Fruit fly (Drosophila melanogaster) whole organism, embryonic: Measurements from ENCODE around the gene Lim3.

Source experiments
- Atf3 ChIP-seq: fragments of 200-800 bp; sonication (Bioruptor generic); optimal IDR thresholded peaks from 3 replicates; lab custom pipeline; 2016; ENCODE audit warnings: missing biosample characterization, missing genetic modification characterization
- BEAF-32 ChIP-seq: fragments of 200-800 bp; sonication (Bioruptor generic); optimal IDR thresholded peaks from 3 replicates; lab custom pipeline; 2017; ENCODE audit warnings: missing biosample characterization, missing genetic modification characterization, mild to moderate bottlenecking, moderate library complexity, missing genetic modification reagents
- BtbVII ChIP-seq: fragments of 200-800 bp; sonication (Bioruptor generic); optimal IDR thresholded peaks from 3 replicates; lab custom pipeline; 2017; ENCODE audit warnings: missing biosample characterization, mild to moderate bottlenecking, missing genetic modification characterization
- CG10979 ChIP-seq: fragments of 200-800 bp; sonication (Bioruptor generic); optimal IDR thresholded peaks from 2 replicates; lab custom pipeline; 2018; ENCODE audit warnings: missing biosample characterization, mild to moderate bottlenecking, missing genetic modification characterization, moderate library complexity
- CG11456 ChIP-seq: fragments of 200-800 bp; sonication (Bioruptor generic); IDR thresholded peaks from 3 replicates; pipeline ENCODE4 v1.3.6; 2022; ENCODE audit warnings: missing biosample characterization, missing genetic modification characterization
- CG11504 ChIP-seq: fragments of 200-800 bp; sonication (Bioruptor generic); optimal IDR thresholded peaks from 3 replicates; lab custom pipeline; 2019; ENCODE audit warnings: missing biosample characterization, mild to moderate bottlenecking, missing genetic modification characterization, moderate library complexity
- CG12071 ChIP-seq: fragments of 200-800 bp; sonication (Bioruptor generic); optimal IDR thresholded peaks from 3 replicates; lab custom pipeline; 2018; ENCODE audit warnings: missing biosample characterization, mild to moderate bottlenecking, missing genetic modification characterization
- CG14860 ChIP-seq: fragments of 200-800 bp; sonication (Bioruptor generic); IDR thresholded peaks from 3 replicates; pipeline ENCODE4 v1.3.6; 2022; ENCODE audit warnings: missing biosample characterization, missing genetic modification characterization; ENCODE audit not compliant: partially characterized antibody
- CG1792 ChIP-seq: fragments of 200-800 bp; sonication (Bioruptor generic); optimal IDR thresholded peaks from 2 replicates; lab custom pipeline; 2016; ENCODE audit warnings: missing biosample characterization, missing genetic modification characterization
- CG31441 ChIP-seq: fragments of 200-800 bp; sonication (Bioruptor generic); IDR thresholded peaks from 2 replicates; pipeline ENCODE4 v1.3.6; 2022; ENCODE audit warnings: missing biosample characterization, missing genetic modification characterization
- CG3281 ChIP-seq: fragments of 200-800 bp; sonication (Bioruptor generic); optimal IDR thresholded peaks from 3 replicates; lab custom pipeline; 2017; ENCODE audit warnings: missing biosample characterization, mild to moderate bottlenecking, missing genetic modification characterization
- CG34376 ChIP-seq: fragments of 200-800 bp; sonication (Bioruptor generic); optimal IDR thresholded peaks from 2 replicates; lab custom pipeline; 2018; ENCODE audit warnings: missing biosample characterization, mild to moderate bottlenecking, missing genetic modification characterization
- CG3995 ChIP-seq: fragments of 200-800 bp; sonication (Bioruptor generic); optimal IDR thresholded peaks from 3 replicates; lab custom pipeline; 2016; ENCODE audit warnings: missing biosample characterization, missing genetic modification characterization
- CG4282 ChIP-seq: fragments of 200-800 bp; sonication (Bioruptor generic); optimal IDR thresholded peaks from 2 replicates; lab custom pipeline; 2016; ENCODE audit warnings: missing biosample characterization, missing genetic modification characterization
- CG4424 ChIP-seq: fragments of 200-800 bp; sonication (Bioruptor generic); optimal IDR thresholded peaks from 3 replicates; lab custom pipeline; 2016; ENCODE audit warnings: missing biosample characterization, missing genetic modification characterization
- CG4707 ChIP-seq: fragments of 200-800 bp; sonication (Bioruptor generic); optimal IDR thresholded peaks from 2 replicates; lab custom pipeline; 2018; ENCODE audit warnings: missing biosample characterization, mild to moderate bottlenecking, missing genetic modification characterization, moderate library complexity
- CG6683 ChIP-seq: fragments of 200-800 bp; sonication (Bioruptor generic); optimal IDR thresholded peaks from 2 replicates; lab custom pipeline; 2017; ENCODE audit warnings: missing biosample characterization, mild to moderate bottlenecking, missing genetic modification characterization, missing genetic modification reagents
- CG6765 ChIP-seq: fragments of 200-800 bp; sonication (Bioruptor generic); optimal IDR thresholded peaks from 3 replicates; lab custom pipeline; 2017; ENCODE audit warnings: missing biosample characterization, mild to moderate bottlenecking, missing genetic modification characterization
- CG6813 ChIP-seq: fragments of 200-800 bp; sonication (Bioruptor generic); optimal IDR thresholded peaks from 2 replicates; lab custom pipeline; 2017; ENCODE audit warnings: missing biosample characterization, missing genetic modification characterization, mild to moderate bottlenecking, moderate library complexity, missing genetic modification reagents
- CG7357 ChIP-seq: fragments of 200-800 bp; sonication (Bioruptor generic); IDR thresholded peaks from 3 replicates; pipeline ENCODE4 v1.3.6; 2022; ENCODE audit warnings: missing biosample characterization, missing genetic modification characterization
- CG8089 ChIP-seq: fragments of 200-800 bp; sonication (Bioruptor generic); optimal IDR thresholded peaks from 3 replicates; lab custom pipeline; 2016; ENCODE audit warnings: missing biosample characterization, missing genetic modification characterization
- CG8388 ChIP-seq: fragments of 200-800 bp; sonication (Bioruptor generic); optimal IDR thresholded peaks from 2 replicates; lab custom pipeline; 2019; ENCODE audit warnings: missing biosample characterization, mild to moderate bottlenecking, missing genetic modification characterization, moderate library complexity
- CG9817 ChIP-seq: fragments of 200-800 bp; sonication (Bioruptor generic); optimal IDR thresholded peaks from 2 replicates; lab custom pipeline; 2018; ENCODE audit warnings: missing biosample characterization, mild to moderate bottlenecking, missing genetic modification characterization, moderate library complexity
- CHES-1-like ChIP-seq: fragments of 200-800 bp; sonication (Bioruptor generic); optimal IDR thresholded peaks from 2 replicates; lab custom pipeline; 2016; ENCODE audit warnings: missing biosample characterization, missing genetic modification characterization
- D19B ChIP-seq: fragments of 200-800 bp; sonication (Bioruptor generic); optimal IDR thresholded peaks from 2 replicates; lab custom pipeline; 2017; ENCODE audit warnings: missing biosample characterization, mild to moderate bottlenecking, missing genetic modification characterization
- Eip74EF ChIP-seq, 2 experiments: fragments of 200-800 bp in 1 of 2; fragments of >200 bp in 1 of 2; sonication (Bioruptor generic) in 1 of 2; optimal IDR thresholded peaks; 2 replicates each; lab custom pipeline; 2017 to 2019; ENCODE audit warnings: missing biosample characterization in 2 of 2, missing genetic modification characterization in 2 of 2, mild to moderate bottlenecking in 1 of 2, moderate library complexity in 1 of 2
- Hey ChIP-seq: fragments of 200-800 bp; sonication (Bioruptor generic); optimal IDR thresholded peaks from 3 replicates; lab custom pipeline; 2018; ENCODE audit warnings: missing biosample characterization, mild to moderate bottlenecking, missing genetic modification characterization
- HmgZ ChIP-seq: fragments of 200-800 bp; sonication (Bioruptor generic); optimal IDR thresholded peaks from 2 replicates; lab custom pipeline; 2018; ENCODE audit warnings: missing biosample characterization, mild to moderate bottlenecking, missing genetic modification characterization
- NC2β ChIP-seq: fragments of 200-800 bp; sonication (Bioruptor generic); optimal IDR thresholded peaks from 2 replicates; lab custom pipeline; 2016; ENCODE audit warnings: missing biosample characterization, missing genetic modification characterization
- Stat92E ChIP-seq, 3 experiments: fragments of >200 bp in 2 of 3; fragments of 200-800 bp in 1 of 3; sonication (Bioruptor generic) in 1 of 3; optimal IDR thresholded peaks; 2 replicates each; lab custom pipeline; 2017 to 2019; ENCODE audit warnings: missing biosample characterization in 3 of 3, missing genetic modification characterization in 3 of 3, mild to moderate bottlenecking in 1 of 3, moderate library complexity in 1 of 3
- ase ChIP-seq: fragments of 200-800 bp; sonication (Bioruptor generic); IDR thresholded peaks from 3 replicates; pipeline ENCODE4 v1.3.6; 2022; ENCODE audit warnings: missing biosample characterization, missing genetic modification characterization
- bab2 ChIP-seq: fragments of 200-800 bp; sonication (Bioruptor generic); optimal IDR thresholded peaks from 2 replicates; lab custom pipeline; 2016; ENCODE audit warnings: missing biosample characterization, missing genetic modification characterization
- cg ChIP-seq: fragments of 200-800 bp; sonication (Bioruptor generic); optimal IDR thresholded peaks from 3 replicates; lab custom pipeline; 2019; ENCODE audit warnings: missing biosample characterization, mild to moderate bottlenecking, missing genetic modification characterization, moderate library complexity
- chinmo ChIP-seq: fragments of 200-800 bp; sonication (Bioruptor generic); IDR thresholded peaks from 4 replicates; pipeline ENCODE4 v1.3.6; 2022; ENCODE audit warnings: missing biosample characterization, missing genetic modification characterization; ENCODE audit not compliant: partially characterized antibody
- chn ChIP-seq: fragments of 200-800 bp; sonication (Bioruptor generic); optimal IDR thresholded peaks from 2 replicates; lab custom pipeline; 2016; ENCODE audit warnings: missing biosample characterization, missing genetic modification characterization
- en ChIP-seq: fragments of 200-800 bp; sonication (Bioruptor generic); optimal IDR thresholded peaks from 2 replicates; lab custom pipeline; 2016; ENCODE audit warnings: missing biosample characterization, missing genetic modification characterization
- esg ChIP-seq: fragments of 200-800 bp; sonication (Bioruptor generic); conservative IDR thresholded peaks from 2 replicates; pipeline ENCODE4 v1.3.6; 2022; ENCODE audit warnings: missing biosample characterization, missing genetic modification characterization
- eyg ChIP-seq: fragments of 200-800 bp; sonication (Bioruptor generic); optimal IDR thresholded peaks from 3 replicates; lab custom pipeline; 2016; ENCODE audit warnings: missing biosample characterization, missing genetic modification characterization
- gcm ChIP-seq: fragments of 200-800 bp; sonication (Bioruptor generic); optimal IDR thresholded peaks from 2 replicates; lab custom pipeline; 2019; ENCODE audit warnings: missing biosample characterization, mild to moderate bottlenecking, missing genetic modification characterization, moderate library complexity
- kah ChIP-seq: fragments of 200-800 bp; sonication (Bioruptor generic); optimal IDR thresholded peaks from 2 replicates; lab custom pipeline; 2018; ENCODE audit warnings: missing biosample characterization, mild to moderate bottlenecking, missing genetic modification characterization
- mld ChIP-seq: fragments of 200-800 bp; sonication (Bioruptor generic); IDR thresholded peaks from 3 replicates; pipeline ENCODE4 v1.3.6; 2022; ENCODE audit warnings: missing biosample characterization, missing genetic modification characterization; ENCODE audit not compliant: partially characterized antibody
- oc ChIP-seq: fragments of 200-800 bp; sonication (Bioruptor generic); optimal IDR thresholded peaks from 2 replicates; lab custom pipeline; 2018; ENCODE audit warnings: missing biosample characterization, mild to moderate bottlenecking, missing genetic modification characterization, moderate library complexity
- phol ChIP-seq: fragments of 200-800 bp; sonication (Bioruptor generic); optimal IDR thresholded peaks from 3 replicates; lab custom pipeline; 2018; ENCODE audit warnings: missing biosample characterization, mild to moderate bottlenecking, missing genetic modification characterization, moderate library complexity
- pnt ChIP-seq: fragments of 200-800 bp; sonication (Bioruptor generic); optimal IDR thresholded peaks from 3 replicates; lab custom pipeline; 2016; ENCODE audit warnings: missing biosample characterization, missing genetic modification characterization
- pum ChIP-seq: fragments of 200-800 bp; sonication (Bioruptor generic); optimal IDR thresholded peaks from 2 replicates; lab custom pipeline; 2016; ENCODE audit warnings: missing biosample characterization, missing genetic modification characterization
- slbo ChIP-seq: fragments of 200-800 bp; sonication (Bioruptor generic); IDR thresholded peaks from 2 replicates; pipeline ENCODE4 v1.3.6; 2022; ENCODE audit warnings: missing biosample characterization, missing genetic modification characterization
- wdn ChIP-seq: fragments of 200-800 bp; sonication (Bioruptor generic); IDR thresholded peaks from 2 replicates; pipeline ENCODE4 v1.3.6; 2022; ENCODE audit warnings: missing biosample characterization, missing genetic modification characterization
- zf30C ChIP-seq: fragments of 200-800 bp; sonication (Bioruptor generic); optimal IDR thresholded peaks from 3 replicates; lab custom pipeline; 2018; ENCODE audit warnings: missing biosample characterization, mild to moderate bottlenecking, missing genetic modification characterization
- zfh2 ChIP-seq: fragments of 200-800 bp; sonication (Bioruptor generic); optimal IDR thresholded peaks from 2 replicates; lab custom pipeline; 2016; ENCODE audit warnings: missing biosample characterization, missing genetic modification characterization

Gene Lim3

dm6 chr2L:19051534-19052100, 56.6 kb downstream of the Lim3 start, which contains the start of gene Rpn3 (continued):
- TF ChIP-seq CG6683 (GFP tag; lab: Kevin White, UChicago) = peak; percentile 27
- TF ChIP-seq CG7357 (GFP tag; lab: Robert Waterston, UW) = peak; percentile 47; the same call in 1 of the 3 replicates
- peak; percentile 86 for TF ChIP-seq HmgZ (tag; lab: Kevin White, UChicago)
- TF ChIP-seq phol (tag; lab: Kevin White, UChicago) = peak; percentile 88
- no peak for TF ChIP-seq CG6813 (GFP tag; lab: Kevin White, UChicago)
- peak; percentile 80 for TF ChIP-seq CG11504 (tag; lab: Kevin White, UChicago)
- TF ChIP-seq gcm (GFP tag; lab: Kevin White, UChicago) = peak; percentile 68
- TF ChIP-seq CG10979 (tag; lab: Kevin White, UChicago) = peak; percentile 84
- TF ChIP-seq chn (GFP tag; lab: Kevin White, UChicago) = peak; percentile 77
- TF ChIP-seq mld (GFP tag; lab: Robert Waterston, UW) = no peak
- TF ChIP-seq CG4707 (GFP tag; lab: Kevin White, UChicago) = no peak
- TF ChIP-seq wdn (GFP tag; lab: Robert Waterston, UW) = peak; percentile 77
- TF ChIP-seq slbo (GFP tag; lab: Robert Waterston, UW) = peak; percentile 90
- TF ChIP-seq kah = no peak
- TF ChIP-seq ase (GFP tag; lab: Robert Waterston, UW) = peak; percentile 86
- peak; percentile 48 for TF ChIP-seq CG6765 (GFP tag; lab: Kevin White, UChicago)
- peak; percentile 76 for TF ChIP-seq Atf3 (GFP tag; lab: Kevin White, UChicago)
- TF ChIP-seq D19B (GFP tag; lab: Kevin White, UChicago) = no peak
- peak; percentile 78 for TF ChIP-seq CG8388 (GFP tag; lab: Kevin White, UChicago)
- no peak for TF ChIP-seq cg (GFP tag; lab: Kevin White, UChicago)
- TF ChIP-seq eyg (GFP tag; lab: Kevin White, UChicago) = peak; percentile 55
- TF ChIP-seq CG31441 (GFP tag; lab: Robert Waterston, UW) = peak; percentile 88
- peak; percentile 67 for TF ChIP-seq CG9817 (tag; lab: Kevin White, UChicago)
- no peak for TF ChIP-seq CG12071 (GFP tag; lab: Kevin White, UChicago)
- peak; percentile 62 for TF ChIP-seq pnt (GFP tag; lab: Kevin White, UChicago)
- TF ChIP-seq CG11456 (GFP tag; lab: Robert Waterston, UW) = peak; percentile 75; the same call in 2 of the 3 replicates
- TF ChIP-seq esg (GFP tag; lab: Robert Waterston, UW) = peak; percentile 84
- peak; percentile 38 for TF ChIP-seq CG4282
- peak; percentile 77 for TF ChIP-seq zfh2 (GFP tag; lab: Kevin White, UChicago)
- peak; percentile 91 for TF ChIP-seq bab2 (GFP tag; lab: Kevin White, UChicago)
- TF ChIP-seq en (GFP tag; lab: Kevin White, UChicago) = peak; percentile 56
- no peak for TF ChIP-seq Stat92E (GFP tag; optimal IDR thresholded peaks at IDR 0.05; lab: Kevin White, UChicago)
- peak in 1 of 2 experiments; percentile 70 for TF ChIP-seq Eip74EF (GFP tag; optimal IDR thresholded peaks at IDR 0.05; lab: Kevin White, UChicago)
- peak; percentile 38 for TF ChIP-seq BtbVII (GFP tag; lab: Kevin White, UChicago)
- peak; percentile 90 for TF ChIP-seq CG4424
- TF ChIP-seq CG8089 (GFP tag; lab: Kevin White, UChicago) = peak; percentile 73
- peak; percentile 88 for TF ChIP-seq NC2β
- peak; percentile 66; the same call in 2 of the 3 replicates for TF ChIP-seq CG14860 (GFP tag; lab: Robert Waterston, UW)
- TF ChIP-seq oc (tag; lab: Kevin White, UChicago) = peak; percentile 58
- TF ChIP-seq CHES-1-like = peak; percentile 88
- TF ChIP-seq CG3995 (GFP tag; lab: Kevin White, UChicago) = peak; percentile 41
- peak; percentile 70 for TF ChIP-seq BEAF-32 (GFP tag; lab: Kevin White, UChicago)
- no peak for TF ChIP-seq Hey (tag; lab: Kevin White, UChicago)
- peak; percentile 9 for TF ChIP-seq CG34376
- peak; percentile 96 for TF ChIP-seq zf30C (GFP tag; lab: Kevin White, UChicago)
- peak; percentile 45 for TF ChIP-seq CG1792 (GFP tag; lab: Kevin White, UChicago)
- TF ChIP-seq pum (GFP tag; lab: Kevin White, UChicago) = peak; percentile 69
- TF ChIP-seq chinmo (GFP tag; lab: Robert Waterston, UW) = 0 out of 4 replicates have a peak, but pooled peaks have one; percentile 69
- peak; percentile 80 for TF ChIP-seq CG3281 (GFP tag; lab: Kevin White, UChicago)
